Fruit fly (Drosophila melanogaster): ENCODE data around the gene CG10584.
A peak's percentile ranks its signal among the peaks of the same experiment; 100 is the strongest.

dm6 chr3L:20982544-20982943 lies 48.6 kb downstream of the CG10584 start:
- TF ChIP-seq spab (GFP tag; optimal IDR thresholded peaks at IDR 0.05): no peak
- no peak for TF ChIP-seq CG6854 (GFP tag; optimal IDR thresholded peaks at IDR 0.05)
- TF ChIP-seq Sox102F (GFP tag; optimal IDR thresholded peaks at IDR 0.05): no peak
- TF ChIP-seq svp (GFP tag): peak; percentile 65
- no peak for TF ChIP-seq Lpt (GFP tag; optimal IDR thresholded peaks at IDR 0.05)
